Worm (Caenorhabditis elegans): ENCODE data around the gene rpl-21.

ce11 chrIII:8129195-8129594 lies 832 bp downstream of the rpl-21 start:
- TF ChIP-seq pha-4 (tag; optimal IDR thresholded peaks at IDR 0.05) (no peak), xnd-1 (tag; optimal IDR thresholded peaks at IDR 0.05) (no peak), lin-54 (GFP tag; optimal IDR thresholded peaks at IDR 0.05) (peak; percentile 37), F22D6.2 (tag; optimal IDR thresholded peaks at IDR 0.05) (no peak), lin-35 (GFP tag; optimal IDR thresholded peaks at IDR 0.05) (no peak), hsf-1 (GFP tag; IDR thresholded peaks at IDR 0.05) (peak; percentile 74), dpff-1 (tag; optimal IDR thresholded peaks at IDR 0.05) (no peak), lsl-1 (GFP tag; optimal IDR thresholded peaks at IDR 0.05) (no peak), mxl-1 (tag; optimal IDR thresholded peaks at IDR 0.05) (no peak)

Data from whole organism, young adult.